Fruit fly (Drosophila melanogaster) whole organism, embryonic: ENCODE results near the gene CG9799.

Source experiments
- Asciz ChIP-seq: fragments of 200-800 bp; sonication (Bioruptor generic); optimal IDR thresholded peaks from 2 replicates; lab custom pipeline; 2017; ENCODE audit warnings: missing biosample characterization, mild to moderate bottlenecking, missing genetic modification characterization, missing genetic modification reagents
- BEAF-32 ChIP-seq: fragments of 200-800 bp; sonication (Bioruptor generic); optimal IDR thresholded peaks from 3 replicates; lab custom pipeline; 2017; ENCODE audit warnings: missing biosample characterization, missing genetic modification characterization, mild to moderate bottlenecking, moderate library complexity, missing genetic modification reagents
- CG10543 ChIP-seq: fragments of 200-800 bp; sonication (Bioruptor generic); optimal IDR thresholded peaks from 3 replicates; lab custom pipeline; 2017; ENCODE audit warnings: missing biosample characterization, mild to moderate bottlenecking, missing genetic modification characterization, moderate library complexity
- CG11085 ChIP-seq: fragments of 200-800 bp; sonication (Bioruptor generic); IDR thresholded peaks from 2 replicates; pipeline ENCODE4 v1.3.6; 2022; ENCODE audit warnings: missing biosample characterization, missing genetic modification characterization
- CG11504 ChIP-seq: fragments of 200-800 bp; sonication (Bioruptor generic); optimal IDR thresholded peaks from 3 replicates; lab custom pipeline; 2019; ENCODE audit warnings: missing biosample characterization, mild to moderate bottlenecking, missing genetic modification characterization, moderate library complexity
- CG13624 ChIP-seq: fragments of 200-800 bp; sonication (Bioruptor generic); optimal IDR thresholded peaks from 2 replicates; lab custom pipeline; 2016; ENCODE audit warnings: missing biosample characterization, missing genetic modification characterization
- CG15696 ChIP-seq: fragments of 200-800 bp; sonication (Bioruptor generic); optimal IDR thresholded peaks from 2 replicates; lab custom pipeline; 2019; ENCODE audit warnings: missing biosample characterization, mild to moderate bottlenecking, missing genetic modification characterization, moderate library complexity
- CG1602 ChIP-seq: fragments of 200-800 bp; sonication (Bioruptor generic); optimal IDR thresholded peaks from 3 replicates; lab custom pipeline; 2016; ENCODE audit warnings: missing biosample characterization, missing genetic modification characterization
- CG1603 ChIP-seq: fragments of 200-800 bp; sonication (Bioruptor generic); optimal IDR thresholded peaks from 2 replicates; lab custom pipeline; 2019; ENCODE audit warnings: missing biosample characterization, mild to moderate bottlenecking, missing genetic modification characterization, moderate library complexity
- CG17568 ChIP-seq: fragments of 200-800 bp; sonication (Bioruptor generic); optimal IDR thresholded peaks from 2 replicates; lab custom pipeline; 2018; ENCODE audit warnings: missing biosample characterization, mild to moderate bottlenecking, missing genetic modification characterization, moderate library complexity
- CG17612 ChIP-seq: fragments of 200-800 bp; sonication (Bioruptor generic); IDR thresholded peaks from 2 replicates; pipeline ENCODE4 v1.3.6; 2022; ENCODE audit warnings: missing biosample characterization, missing genetic modification characterization
- CG5953 ChIP-seq: fragments of 200-800 bp; sonication (Bioruptor generic); IDR thresholded peaks from 2 replicates; pipeline ENCODE4 v1.3.6; 2022; ENCODE audit warnings: missing biosample characterization, missing genetic modification characterization
- CG6654 ChIP-seq: fragments of 200-800 bp; sonication (Bioruptor generic); optimal IDR thresholded peaks from 2 replicates; lab custom pipeline; 2017; ENCODE audit warnings: missing biosample characterization, mild to moderate bottlenecking, missing genetic modification characterization
- CG7928 ChIP-seq: fragments of 200-800 bp; sonication (Bioruptor generic); optimal IDR thresholded peaks from 2 replicates; lab custom pipeline; 2017; ENCODE audit warnings: missing biosample characterization, mild to moderate bottlenecking, missing genetic modification characterization
- CG7963 ChIP-seq: fragments of 200-800 bp; sonication (Bioruptor generic); IDR thresholded peaks from 3 replicates; pipeline ENCODE4 v1.3.6; 2022; ENCODE audit warnings: missing biosample characterization, missing genetic modification characterization; ENCODE audit not compliant: partially characterized antibody
- CG8478 ChIP-seq: fragments of >200 bp; optimal IDR thresholded peaks from 2 replicates; lab custom pipeline; 2018
- CG8924 ChIP-seq: fragments of 200-800 bp; optimal IDR thresholded peaks from 3 replicates; lab custom pipeline; 2019; ENCODE audit warnings: missing biosample characterization, mild to moderate bottlenecking, missing genetic modification characterization, moderate library complexity
- CG9932 ChIP-seq: fragments of 200-800 bp; sonication (Bioruptor generic); IDR thresholded peaks from 2 replicates; pipeline ENCODE4 v1.3.6; 2022; ENCODE audit warnings: missing biosample characterization, missing genetic modification characterization
- Dll ChIP-seq: fragments of 200-800 bp; sonication (Bioruptor generic); IDR thresholded peaks from 4 replicates; pipeline ENCODE4 v1.3.6; 2022; ENCODE audit warnings: missing biosample characterization, missing genetic modification characterization; ENCODE audit not compliant: partially characterized antibody
- Dp ChIP-seq: fragments of 200-800 bp; sonication (Bioruptor generic); optimal IDR thresholded peaks from 2 replicates; lab custom pipeline; 2018; ENCODE audit warnings: missing biosample characterization, mild to moderate bottlenecking, missing genetic modification characterization, moderate library complexity
- E2f1 ChIP-seq: fragments of 200-800 bp; sonication (Bioruptor generic); IDR thresholded peaks from 2 replicates; pipeline ENCODE4 v1.3.6; 2022; ENCODE audit warnings: missing biosample characterization, missing genetic modification characterization
- Lim3 ChIP-seq: fragments of 200-800 bp; sonication (Bioruptor generic); IDR thresholded peaks from 2 replicates; pipeline ENCODE4 v1.3.6; 2022; ENCODE audit warnings: missing biosample characterization, missing genetic modification characterization
- PHDP ChIP-seq: fragments of 200-800 bp; sonication (Bioruptor generic); optimal IDR thresholded peaks from 3 replicates; lab custom pipeline; 2018; ENCODE audit warnings: missing biosample characterization, mild to moderate bottlenecking, missing genetic modification characterization, moderate library complexity
- Poxn ChIP-seq: fragments of 200-800 bp; sonication (Bioruptor generic); IDR thresholded peaks from 2 replicates; pipeline ENCODE4 v1.3.6; 2022; ENCODE audit warnings: missing biosample characterization, missing genetic modification characterization
- Sry-β ChIP-seq: fragments of 200-800 bp; sonication (Bioruptor generic); optimal IDR thresholded peaks from 2 replicates; lab custom pipeline; 2018; ENCODE audit warnings: missing biosample characterization, mild to moderate bottlenecking, missing genetic modification characterization, moderate library complexity
- Xrp1 ChIP-seq: fragments of 200-800 bp; sonication (Bioruptor generic); IDR thresholded peaks from 2 replicates; pipeline ENCODE4 v1.3.6; 2022; ENCODE audit warnings: missing biosample characterization, missing genetic modification characterization
- aop ChIP-seq: fragments of 200-800 bp; sonication (Bioruptor generic); IDR thresholded peaks from 2 replicates; pipeline ENCODE4 v1.3.6; 2022; ENCODE audit warnings: missing biosample characterization, missing genetic modification characterization
- bsh ChIP-seq, 2 experiments: fragments of 200-800 bp; sonication (Bioruptor generic); optimal IDR thresholded peaks; 2 replicates each; lab custom pipeline; 2017 to 2018; ENCODE audit warnings: mild to moderate bottlenecking in 2 of 2, missing biosample characterization in 2 of 2, missing genetic modification characterization in 2 of 2, moderate library complexity in 1 of 2
- ci ChIP-seq: fragments of 200-800 bp; sonication (Bioruptor generic); IDR thresholded peaks from 3 replicates; pipeline ENCODE4 v1.3.6; 2022; ENCODE audit warnings: missing biosample characterization, missing genetic modification characterization
- eve ChIP-seq, 2 experiments: fragments of >200 bp; optimal IDR thresholded peaks; 2 replicates each; lab custom pipeline; 2017; ENCODE audit warnings: missing biosample characterization in 2 of 2, missing genetic modification characterization in 2 of 2
- fd96Cb ChIP-seq: fragments of 200-800 bp; sonication (Bioruptor generic); optimal IDR thresholded peaks from 2 replicates; lab custom pipeline; 2018; ENCODE audit warnings: missing biosample characterization, mild to moderate bottlenecking, missing genetic modification characterization, moderate library complexity
- grau ChIP-seq: fragments of 200-800 bp; optimal IDR thresholded peaks from 3 replicates; lab custom pipeline; 2019; ENCODE audit warnings: missing biosample characterization, mild to moderate bottlenecking, missing genetic modification characterization, moderate library complexity
- hth ChIP-seq: fragments of >200 bp; optimal IDR thresholded peaks from 2 replicates; lab custom pipeline; 2017; ENCODE audit warnings: inconsistent platforms
- lilli ChIP-seq: fragments of 200-800 bp; sonication (Bioruptor generic); optimal IDR thresholded peaks from 3 replicates; lab custom pipeline; 2016; ENCODE audit warnings: missing biosample characterization, missing genetic modification characterization
- mld ChIP-seq: fragments of 200-800 bp; sonication (Bioruptor generic); IDR thresholded peaks from 3 replicates; pipeline ENCODE4 v1.3.6; 2022; ENCODE audit warnings: missing biosample characterization, missing genetic modification characterization; ENCODE audit not compliant: partially characterized antibody
- nmo ChIP-seq: fragments of 200-800 bp; sonication (Bioruptor generic); optimal IDR thresholded peaks from 2 replicates; lab custom pipeline; 2018; ENCODE audit warnings: missing biosample characterization, mild to moderate bottlenecking, missing genetic modification characterization, moderate library complexity
- pb ChIP-seq: fragments of 200-800 bp; sonication (Bioruptor generic); optimal IDR thresholded peaks from 3 replicates; lab custom pipeline; 2016; ENCODE audit warnings: missing biosample characterization, missing genetic modification characterization
- sc ChIP-seq, 3 experiments: fragments of >200 bp in 2 of 3; fragments of 200-800 bp in 1 of 3; sonication (Bioruptor generic) in 1 of 3; optimal IDR thresholded peaks; 2 replicates in 2 of 3; 3 replicates in 1 of 3; lab custom pipeline; 2017; ENCODE audit warnings: mild to moderate bottlenecking in 1 of 3, missing biosample characterization in 1 of 3, missing genetic modification characterization in 1 of 3, missing genetic modification reagents in 1 of 3
- schlank ChIP-seq: fragments of 200-800 bp; sonication (Bioruptor generic); optimal IDR thresholded peaks from 2 replicates; lab custom pipeline; 2018; ENCODE audit warnings: missing biosample characterization, mild to moderate bottlenecking, missing genetic modification characterization
- slbo ChIP-seq: fragments of 200-800 bp; sonication (Bioruptor generic); IDR thresholded peaks from 2 replicates; pipeline ENCODE4 v1.3.6; 2022; ENCODE audit warnings: missing biosample characterization, missing genetic modification characterization
- tin ChIP-seq: fragments of 200-800 bp; sonication (Bioruptor generic); optimal IDR thresholded peaks from 3 replicates; lab custom pipeline; 2016; ENCODE audit warnings: missing biosample characterization, missing genetic modification characterization
- unpg ChIP-seq: fragments of 200-800 bp; sonication (Bioruptor generic); optimal IDR thresholded peaks from 3 replicates; lab custom pipeline; 2018; ENCODE audit warnings: missing biosample characterization, mild to moderate bottlenecking, missing genetic modification characterization, moderate library complexity
- vnd ChIP-seq: fragments of 200-800 bp; sonication (Bioruptor generic); IDR thresholded peaks from 3 replicates; pipeline ENCODE4 v1.3.6; 2022; ENCODE audit warnings: missing biosample characterization, missing genetic modification characterization; ENCODE audit not compliant: partially characterized antibody
- wdn ChIP-seq: fragments of 200-800 bp; sonication (Bioruptor generic); IDR thresholded peaks from 2 replicates; pipeline ENCODE4 v1.3.6; 2022; ENCODE audit warnings: missing biosample characterization, missing genetic modification characterization
- zen2 ChIP-seq: fragments of 200-800 bp; sonication (Bioruptor generic); IDR thresholded peaks from 3 replicates; pipeline ENCODE4 v1.3.6; 2022; ENCODE audit warnings: missing biosample characterization, missing genetic modification characterization; ENCODE audit not compliant: partially characterized antibody
- zfh1 ChIP-seq: fragments of 200-800 bp; sonication (Bioruptor generic); IDR thresholded peaks from 3 replicates; pipeline ENCODE4 v1.3.6; 2022; ENCODE audit warnings: missing biosample characterization, missing genetic modification characterization
- zfh2 ChIP-seq: fragments of 200-800 bp; sonication (Bioruptor generic); optimal IDR thresholded peaks from 2 replicates; lab custom pipeline; 2016; ENCODE audit warnings: missing biosample characterization, missing genetic modification characterization

Gene CG9799

DNA sequence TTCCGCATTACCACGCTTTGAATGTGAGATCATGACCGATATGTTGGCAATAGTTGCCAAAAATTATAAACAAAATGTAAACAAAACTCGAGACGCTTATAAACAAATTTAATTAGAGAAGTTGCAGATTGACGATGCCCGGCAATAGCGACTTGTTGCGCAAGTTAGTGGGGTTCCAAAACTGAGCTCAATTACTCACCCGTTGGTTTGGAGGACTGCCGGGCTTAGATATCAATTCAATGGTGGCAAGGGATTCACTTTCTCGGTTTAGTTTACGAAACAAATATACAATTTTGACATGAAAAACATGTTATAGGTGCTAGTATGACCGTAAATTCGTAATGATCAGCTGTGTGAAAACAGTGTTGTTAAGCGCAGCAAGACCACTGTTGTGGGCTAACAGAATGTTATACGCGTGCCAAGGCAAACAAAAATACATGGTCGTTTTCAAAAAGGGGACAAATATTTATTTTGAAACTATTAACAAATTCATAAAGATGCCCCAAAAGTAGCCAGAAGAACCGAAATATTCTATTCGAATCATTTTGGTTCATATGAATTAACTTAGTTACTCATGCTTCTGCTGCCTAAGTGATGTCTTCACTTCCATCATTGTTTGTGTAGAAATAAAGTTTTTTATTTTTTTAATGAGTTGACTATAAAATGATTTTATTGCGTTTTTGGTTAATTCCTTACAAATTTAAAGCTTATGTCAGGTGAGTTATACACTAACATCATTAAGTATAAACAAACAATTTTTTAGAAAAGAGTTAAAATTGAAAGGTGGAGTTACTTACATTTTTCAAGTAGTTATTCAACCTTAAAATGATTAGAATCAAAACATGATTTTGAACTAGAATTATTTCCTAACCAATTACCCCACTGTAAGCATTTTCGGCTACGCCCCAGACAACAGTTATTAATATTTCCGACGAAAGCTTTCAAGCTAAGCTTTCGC, 21.7 kb downstream of the CG9799 start, which contains the start of gene Elp6 (continued):
- TF ChIP-seq zen2 (GFP tag; lab: Robert Waterston, UW) (no peak), lilli (GFP tag; lab: Kevin White, UChicago) (peak; percentile 69), Dll (GFP tag; lab: Robert Waterston, UW) (no peak), sc (optimal IDR thresholded peaks at IDR 0.05; lab: Kevin White, UChicago) (no peak), sc (GFP tag; optimal IDR thresholded peaks at IDR 0.05; lab: Kevin White, UChicago) (peak; percentile 43), Lim3 (no peak), fd96Cb (tag; lab: Kevin White, UChicago) (peak; percentile 49), CG13624 (GFP tag; lab: Kevin White, UChicago) (peak; percentile 43), pb (GFP tag; lab: Kevin White, UChicago) (no peak), wdn (no peak), CG6654 (GFP tag; lab: Kevin White, UChicago) (peak; percentile 34), CG10543 (peak; percentile 47), unpg (GFP tag; lab: Kevin White, UChicago) (peak; percentile 38), CG7963 (GFP tag; lab: Robert Waterston, UW) (no peak), slbo (GFP tag; lab: Robert Waterston, UW) (peak; percentile 88), Asciz (GFP tag; lab: Kevin White, UChicago) (peak; percentile 41), CG15696 (no peak), aop (no peak), eve (GFP tag; optimal IDR thresholded peaks at IDR 0.05; lab: Kevin White, UChicago) (peak in 1 of 2 experiments; percentile 62), CG11504 (peak; percentile 82), tin (peak; percentile 45), nmo (GFP tag; lab: Kevin White, UChicago) (peak; percentile 62), grau (tag; lab: Kevin White, UChicago) (peak; percentile 71), CG9932 (GFP tag; lab: Robert Waterston, UW) (peak; percentile 70), mld (GFP tag; lab: Robert Waterston, UW) (no peak), zfh1 (GFP tag; lab: Robert Waterston, UW) (peak; percentile 27; the same call in 1 of the 3 replicates), Dp (GFP tag; lab: Kevin White, UChicago) (no peak), BEAF-32 (GFP tag; lab: Kevin White, UChicago) (no peak), Xrp1 (GFP tag; lab: Robert Waterston, UW) (peak; percentile 51; the same call in 1 of the 2 replicates), zfh2 (GFP tag; lab: Kevin White, UChicago) (peak; percentile 62), CG8478 (lab: Kevin White, UChicago) (no peak), Sry-β (GFP tag; lab: Kevin White, UChicago) (no peak), bsh (GFP tag; optimal IDR thresholded peaks at IDR 0.05; lab: Kevin White, UChicago) (peak; percentile 19 to 24), vnd (GFP tag; lab: Robert Waterston, UW) (no peak), PHDP (tag; lab: Kevin White, UChicago) (peak; percentile 59), ci (peak; percentile 6; the same call in 1 of the 3 replicates), hth (lab: Kevin White, UChicago) (no peak), CG7928 (GFP tag; lab: Kevin White, UChicago) (peak; percentile 46), CG8924 (tag; lab: Kevin White, UChicago) (peak; percentile 43), Poxn (GFP tag; lab: Robert Waterston, UW) (no peak), CG17568 (peak; percentile 38), CG17612 (GFP tag; lab: Robert Waterston, UW) (0 out of 2 replicates have a peak, but pooled peaks have one; percentile 10), E2f1 (GFP tag; lab: Robert Waterston, UW) (peak; percentile 67), CG1603 (tag; lab: Kevin White, UChicago) (no peak), schlank (tag; lab: Kevin White, UChicago) (no peak), CG1602 (peak; percentile 67), CG11085 (peak; percentile 48; the same call in 1 of the 2 replicates), CG5953 (GFP tag; lab: Robert Waterston, UW) (no peak)
